Worm (Caenorhabditis elegans) whole organism, L4 larva: ENCODE data around the gene hum-2.

Experiments
- F10B5.3 ChIP-seq: sonication (generic microtip); optimal IDR thresholded peaks from 2 replicates; lab custom pipeline; 2016; ENCODE audit warnings: mild to moderate bottlenecking, missing genetic modification characterization, missing compliant biosample characterization
- F37D6.2 ChIP-seq: sonication (generic microtip); optimal IDR thresholded peaks from 2 replicates; lab custom pipeline; 2016; ENCODE audit warnings: mild to moderate bottlenecking, missing genetic modification characterization, missing compliant biosample characterization
- ceh-20 ChIP-seq: fragments of 200-800 bp; sonication (Bioruptor generic); IDR thresholded peaks from 2 replicates; pipeline ENCODE4 v1.3.6; 2022; ENCODE audit warnings: missing genetic modification reagents, missing genetic modification characterization, missing compliant biosample characterization
- dpl-1 ChIP-seq: fragments of 150-350 bp; optimal IDR thresholded peaks from 2 replicates; lab custom pipeline; 2014; ENCODE audit warnings: missing biosample characterization, missing genetic modification reagents, missing genetic modification characterization
- fos-1 ChIP-seq: fragments of 150-350 bp; optimal IDR thresholded peaks from 2 replicates; lab custom pipeline; 2014; ENCODE audit warnings: missing biosample characterization, missing genetic modification characterization
- hif-1 ChIP-seq, 2 experiments: sonication (generic microtip); optimal IDR thresholded peaks; 2 replicates each; lab custom pipeline; 2016 to 2017; ENCODE audit warnings: missing compliant biosample characterization in 2 of 2, missing genetic modification characterization in 2 of 2, missing genetic modification reagents in 2 of 2, missing genotype in 2 of 2, mild to moderate bottlenecking in 1 of 2
- madf-9 ChIP-seq: fragments of 200-800 bp; sonication (Bioruptor generic); conservative IDR thresholded peaks from 2 replicates; pipeline ENCODE4 v1.3.6; 2022; ENCODE audit warnings: missing genetic modification reagents, missing genetic modification characterization, missing compliant biosample characterization
- mep-1 ChIP-seq: fragments of 150-350 bp; sonication (generic microtip); optimal IDR thresholded peaks from 3 replicates; lab custom pipeline; 2014; ENCODE audit warnings: missing biosample characterization, missing genetic modification characterization
- nhr-11 ChIP-seq: fragments of 150-350 bp; optimal IDR thresholded peaks from 2 replicates; lab custom pipeline; 2014; ENCODE audit warnings: missing biosample characterization, missing genetic modification characterization

DNA sequence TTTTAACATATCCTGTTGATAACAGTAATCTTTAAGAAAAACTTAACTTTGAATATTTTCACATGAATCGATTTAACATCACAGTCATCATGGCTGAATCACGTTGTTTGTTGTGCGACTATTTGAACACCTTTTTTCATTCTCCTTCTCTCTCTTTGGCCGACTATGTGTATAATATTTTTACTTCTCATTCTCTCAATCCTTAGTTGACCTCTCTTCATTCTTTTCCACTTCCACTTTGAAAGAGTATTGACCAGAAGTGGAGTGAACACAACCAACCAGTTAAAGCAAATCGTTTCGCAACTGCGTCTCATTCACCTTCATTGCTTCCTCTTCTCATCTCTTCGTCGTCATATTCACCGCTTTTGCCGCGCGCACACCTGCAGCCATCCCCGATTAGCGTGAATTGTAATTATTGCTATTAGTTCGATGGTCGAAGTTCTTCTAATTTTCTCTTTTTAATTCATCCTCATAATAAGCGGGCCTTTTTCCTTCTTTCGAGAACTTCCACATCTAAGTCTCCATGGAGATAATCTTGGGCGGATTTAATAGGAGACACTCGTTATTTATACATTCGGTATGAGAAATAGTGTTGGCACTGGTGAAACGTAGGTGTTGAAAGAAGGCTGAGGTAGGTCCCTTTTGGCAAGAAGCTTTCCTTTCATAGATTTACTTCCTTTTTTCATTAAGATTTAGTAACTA is 9.1 kb downstream of the hum-2 start:
- TF ChIP-seq dpl-1 (no peak), F10B5.3 (tag; lab: Kevin White, UChicago) (no peak), ceh-20 (no peak), fos-1 (tag; lab: Kevin White, UChicago) (no peak), F37D6.2 (tag; lab: Kevin White, UChicago) (no peak), mep-1 (no peak), nhr-11 (no peak), hif-1 (tag; optimal IDR thresholded peaks at IDR 0.05; lab: Kevin White, UChicago) (no peak), madf-9 (no peak)
